Worm (Caenorhabditis elegans): Measurements from ENCODE around the gene wht-8.
A peak's percentile ranks its signal among the peaks of the same experiment; 100 is the strongest.

Gene wht-8

ce11 chrIII:11175642-11176217, 42.9 kb upstream of the wht-8 start:
- TF ChIP-seq tra-1 (GFP tag; IDR thresholded peaks at IDR 0.05) (0 out of 2 replicates have a peak, but pooled peaks have one; percentile 10), aha-1 (tag) (peak; percentile 96), set-16 (GFP tag; IDR thresholded peaks at IDR 0.05) (peak; percentile 81), F26F4.8 (GFP tag; conservative IDR thresholded peaks at IDR 0.05) (no peak), saeg-2 (GFP tag; IDR thresholded peaks at IDR 0.05) (no peak), sdz-12 (GFP tag; optimal IDR thresholded peaks at IDR 0.05) (peak; percentile 3), nhr-237 (tag; optimal IDR thresholded peaks at IDR 0.05) (no peak), unc-130 (GFP tag; optimal IDR thresholded peaks at IDR 0.05) (no peak), aly-2 (tag; optimal IDR thresholded peaks at IDR 0.05) (no peak), spr-3 (GFP tag; optimal IDR thresholded peaks at IDR 0.05) (no peak), pha-4 (GFP tag; IDR thresholded peaks at IDR 0.05) (0 out of 2 replicates have a peak, but pooled peaks have one; percentile 17), pha-4 (tag; optimal IDR thresholded peaks at IDR 0.05) (no peak), hlh-30 (tag; optimal IDR thresholded peaks at IDR 0.05; ENCODE audit: insufficient read depth) (no peak), egl-43 (GFP tag; IDR thresholded peaks at IDR 0.05) (peak; percentile 13; the same call in 1 of the 2 replicates), vab-7 (GFP tag; IDR thresholded peaks at IDR 0.05) (0 out of 2 replicates have a peak, but pooled peaks have one; percentile 7), T26A8.4 (GFP tag; IDR thresholded peaks at IDR 0.05) (no peak), mxl-2 (GFP tag; conservative IDR thresholded peaks at IDR 0.05) (no peak), ceh-28 (tag; optimal IDR thresholded peaks at IDR 0.05) (no peak), unc-62 (GFP tag; optimal IDR thresholded peaks at IDR 0.05 in 1 of 2) (peak in 1 of 2 experiments; percentile 58), unc-62 (tag; optimal IDR thresholded peaks at IDR 0.05) (no peak)

DNA sequence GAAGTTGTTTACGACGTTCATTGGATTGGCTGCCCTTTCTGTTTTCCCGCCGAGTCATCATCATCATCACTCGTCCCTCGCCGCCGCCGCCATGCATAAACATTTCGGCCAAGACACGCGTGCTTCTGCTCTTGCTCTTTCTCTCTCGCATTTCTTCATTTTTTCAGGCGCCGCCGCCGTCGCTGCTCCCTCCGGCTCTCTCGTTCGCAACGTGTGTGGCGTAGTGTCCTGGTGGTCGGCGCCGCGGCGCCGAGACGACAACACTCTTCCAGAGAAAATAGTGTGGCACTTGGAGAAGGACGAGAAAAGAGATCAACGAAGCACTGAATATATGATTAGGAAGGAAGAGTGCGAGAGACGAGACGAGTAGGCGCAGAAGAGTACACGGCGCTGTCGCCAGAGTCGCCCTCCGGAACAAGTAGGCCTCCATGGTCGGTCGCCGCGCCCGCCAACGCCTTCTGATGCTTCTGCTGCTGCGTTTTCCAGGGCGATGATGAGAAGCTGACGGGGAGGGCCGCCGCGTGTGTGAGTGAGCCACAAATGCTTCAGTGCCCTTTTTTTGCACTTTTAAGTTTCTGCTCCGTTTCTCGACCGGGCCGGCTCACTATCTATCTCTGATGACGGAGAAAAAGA, 33.0 kb upstream of the wht-8 start:
- TF ChIP-seq dve-1 (tag; optimal IDR thresholded peaks at IDR 0.05; ENCODE audit: insufficient read depth) (peak; percentile 35), pqm-1 (tag; optimal IDR thresholded peaks at IDR 0.05) (peak; percentile 30), nhr-25 (tag; optimal IDR thresholded peaks at IDR 0.05; ENCODE audit: borderline replicate concordance, insufficient read depth) (no peak), mdl-1 (tag; optimal IDR thresholded peaks at IDR 0.05) (peak in 1 of 2 experiments; percentile 84), F37D6.2 (tag; optimal IDR thresholded peaks at IDR 0.05) (peak; percentile 54), T26A8.4 (GFP tag; IDR thresholded peaks at IDR 0.05) (no peak), mes-2 (tag; optimal IDR thresholded peaks at IDR 0.05; ENCODE audit: poor library complexity, severe bottlenecking) (peak; percentile 52), daf-8 (GFP tag; IDR thresholded peaks at IDR 0.05) (no peak), unc-62 (GFP tag; optimal IDR thresholded peaks at IDR 0.05 in 1 of 2) (no peak), unc-62 (tag; optimal IDR thresholded peaks at IDR 0.05) (no peak), mxl-3 (GFP tag; optimal IDR thresholded peaks at IDR 0.05) (peak; percentile 79), ztf-11 (tag; optimal IDR thresholded peaks at IDR 0.05) (no peak), unc-130 (GFP tag; optimal IDR thresholded peaks at IDR 0.05) (no peak), hlh-30 (tag; optimal IDR thresholded peaks at IDR 0.05; ENCODE audit: insufficient read depth) (peak; percentile 67), nhr-102 (tag; optimal IDR thresholded peaks at IDR 0.05) (peak; percentile 21), ctbp-1 (GFP tag; IDR thresholded peaks at IDR 0.05) (0 out of 2 replicates have a peak, but pooled peaks have one; percentile 60), Y75B8A.6 (GFP tag; IDR thresholded peaks at IDR 0.05) (no peak), set-16 (GFP tag; IDR thresholded peaks at IDR 0.05) (peak; percentile 92), rbr-2 (tag; optimal IDR thresholded peaks at IDR 0.05) (peak; percentile 76), jun-1 (tag; optimal IDR thresholded peaks at IDR 0.05) (no peak), fkh-10 (GFP tag; optimal IDR thresholded peaks at IDR 0.05) (peak; percentile 35), Y105C5A.15 (GFP tag; IDR thresholded peaks at IDR 0.05) (no peak), hif-1 (tag; optimal IDR thresholded peaks at IDR 0.05) (peak in 1 of 2 experiments; percentile 46), dmd-6 (GFP tag; IDR thresholded peaks at IDR 0.05) (peak; percentile 15; the same call in 1 of the 2 replicates), ces-1 (GFP tag; optimal IDR thresholded peaks at IDR 0.05) (no peak), aly-2 (tag; optimal IDR thresholded peaks at IDR 0.05) (no peak), nhr-11 (tag; optimal IDR thresholded peaks at IDR 0.05) (peak; percentile 18), lsy-2 (tag; optimal IDR thresholded peaks at IDR 0.05) (peak in 1 of 2 experiments; percentile 49), spr-1 (tag; optimal IDR thresholded peaks at IDR 0.05) (no peak), daf-16 (GFP tag; optimal IDR thresholded peaks at IDR 0.05) (peak in 1 of 2 experiments; percentile 55), daf-16 (tag; optimal IDR thresholded peaks at IDR 0.05) (peak; percentile 75), F26F4.8 (GFP tag; conservative IDR thresholded peaks at IDR 0.05) (no peak), vab-7 (GFP tag; IDR thresholded peaks at IDR 0.05) (no peak), arid-1 (GFP tag; conservative IDR thresholded peaks at IDR 0.05) (no peak), ztf-7 (tag; optimal IDR thresholded peaks at IDR 0.05) (no peak)
